Fruit fly (Drosophila melanogaster): ENCODE measurements around the gene CG45089.

The CG45089 gene

dm6 chrX:7888386-7889024 is 5.1 kb downstream of the CG45089 start, which contains the start of gene Acat1:
Acat1 (minus strand) TSS chrX:7888785.
- TF ChIP-seq fd64A (GFP tag; optimal IDR thresholded peaks at IDR 0.05) = no peak
- TF ChIP-seq croc (GFP tag; conservative IDR thresholded peaks at IDR 0.05) = no peak
- TF ChIP-seq CG4282 (GFP tag; optimal IDR thresholded peaks at IDR 0.05) = no peak
- no peak for TF ChIP-seq onecut (GFP tag; IDR thresholded peaks at IDR 0.05)
- TF ChIP-seq CG9215 (GFP tag; IDR thresholded peaks at IDR 0.05) = 0 out of 2 replicates have a peak, but pooled peaks have one; percentile 13
- no peak for TF ChIP-seq p53 (GFP tag; optimal IDR thresholded peaks at IDR 0.05)
- TF ChIP-seq CG3407 (GFP tag; optimal IDR thresholded peaks at IDR 0.05) = peak; percentile 33
- TF ChIP-seq usp (GFP tag; optimal IDR thresholded peaks at IDR 0.05) = no peak
- TF ChIP-seq Dfd (GFP tag; optimal IDR thresholded peaks at IDR 0.05) = no peak
- peak; percentile 59 for TF ChIP-seq Hmr (GFP tag; optimal IDR thresholded peaks at IDR 0.05)
- no peak for TF ChIP-seq rib (GFP tag; IDR thresholded peaks at IDR 0.05)
- no peak for TF ChIP-seq nerfin-1 (tag; optimal IDR thresholded peaks at IDR 0.05)
- peak; percentile 44 to 64 for TF ChIP-seq dpn (GFP tag; optimal IDR thresholded peaks at IDR 0.05)
- peak; percentile 28 for TF ChIP-seq CG12744 (GFP tag; optimal IDR thresholded peaks at IDR 0.05)
- peak; percentile 2 for TF ChIP-seq maf-S (GFP tag; optimal IDR thresholded peaks at IDR 0.05)
- peak; percentile 49 for TF ChIP-seq Fer3 (tag; optimal IDR thresholded peaks at IDR 0.05)
- TF ChIP-seq CG30431 (GFP tag; optimal IDR thresholded peaks at IDR 0.05) = no peak
- no peak for TF ChIP-seq tna (GFP tag; IDR thresholded peaks at IDR 0.05; ENCODE audit: partially characterized antibody)
- peak; percentile 22 for TF ChIP-seq CG17186 (GFP tag; optimal IDR thresholded peaks at IDR 0.05)
- TF ChIP-seq zen2 (GFP tag; IDR thresholded peaks at IDR 0.05; ENCODE audit: partially characterized antibody) = no peak
- peak; percentile 40 for TF ChIP-seq CG7786 (GFP tag; optimal IDR thresholded peaks at IDR 0.05)
- peak; percentile 22; the same call in 1 of the 2 replicates for TF ChIP-seq E2f1 (GFP tag; IDR thresholded peaks at IDR 0.05)
- TF ChIP-seq CG31224 (GFP tag; IDR thresholded peaks at IDR 0.05) = 0 out of 2 replicates have a peak, but pooled peaks have one; percentile 30
- no peak for TF ChIP-seq Hr78 (GFP tag; optimal IDR thresholded peaks at IDR 0.05)
- no peak for TF ChIP-seq CG11696 (GFP tag; IDR thresholded peaks at IDR 0.05)
- TF ChIP-seq CG15011 (GFP tag; optimal IDR thresholded peaks at IDR 0.05) = no peak
- TF ChIP-seq klu (GFP tag; IDR thresholded peaks at IDR 0.05) = peak; percentile 32; the same call in 1 of the 2 replicates
- TF ChIP-seq lilli (GFP tag; optimal IDR thresholded peaks at IDR 0.05) = peak; percentile 80
- no peak for TF ChIP-seq odd (GFP tag; optimal IDR thresholded peaks at IDR 0.05)
- no peak for TF ChIP-seq CG6854 (GFP tag; optimal IDR thresholded peaks at IDR 0.05)
- TF ChIP-seq CG17359 (tag; optimal IDR thresholded peaks at IDR 0.05) = no peak
- peak; percentile 62 for TF ChIP-seq CG17328 (GFP tag; IDR thresholded peaks at IDR 0.05)
- TF ChIP-seq CG10209 (GFP tag; optimal IDR thresholded peaks at IDR 0.05) = peak; percentile 44
- no peak for TF ChIP-seq CG14860 (GFP tag; IDR thresholded peaks at IDR 0.05; ENCODE audit: partially characterized antibody)
- TF ChIP-seq pan (optimal IDR thresholded peaks at IDR 0.05) = no peak
- TF ChIP-seq pan (GFP tag; optimal IDR thresholded peaks at IDR 0.05 in 1 of 2, IDR thresholded peaks at IDR 0.05 in 1 of 2) = peak in 1 of 2 experiments; percentile 61
- TF ChIP-seq cato (GFP tag; optimal IDR thresholded peaks at IDR 0.05; ENCODE audit: borderline replicate concordance) = peak; percentile 12
- TF ChIP-seq pnt (GFP tag; optimal IDR thresholded peaks at IDR 0.05) = peak; percentile 1
- TF ChIP-seq CG15514 (GFP tag; optimal IDR thresholded peaks at IDR 0.05) = peak; percentile 66
- peak; percentile 23 for TF ChIP-seq CG10462 (GFP tag; optimal IDR thresholded peaks at IDR 0.05)
- no peak for TF ChIP-seq ham (GFP tag; IDR thresholded peaks at IDR 0.05)
- peak; percentile 49 for TF ChIP-seq az2 (GFP tag; optimal IDR thresholded peaks at IDR 0.05)
- TF ChIP-seq CG8765 (GFP tag; IDR thresholded peaks at IDR 0.05) = no peak
- TF ChIP-seq MBD-R2 (GFP tag; IDR thresholded peaks at IDR 0.05) = peak; percentile 60; the same call in 1 of the 2 replicates
- peak; percentile 74 for TF ChIP-seq CG18599 (GFP tag; optimal IDR thresholded peaks at IDR 0.05)
- no peak for TF ChIP-seq sima (GFP tag; optimal IDR thresholded peaks at IDR 0.05)
- no peak for TF ChIP-seq CG12219 (GFP tag; optimal IDR thresholded peaks at IDR 0.05)
- peak; percentile 91 for TF ChIP-seq scrt (GFP tag; optimal IDR thresholded peaks at IDR 0.05)
- TF ChIP-seq ERR (GFP tag; optimal IDR thresholded peaks at IDR 0.05) = no peak
- TF ChIP-seq CG9932 (GFP tag; IDR thresholded peaks at IDR 0.05) = peak; percentile 57

Measured in whole organism, embryonic.